Fruit fly (Drosophila melanogaster) whole organism, embryonic: ENCODE measurements around the gene Dis3.
A peak's percentile ranks its signal among the peaks of the same experiment; 100 is the strongest.

ENCODE experiments used
- Blimp-1 ChIP-seq: fragments of 200-800 bp; sonication (Bioruptor generic); optimal IDR thresholded peaks from 3 replicates; lab custom pipeline; 2018; ENCODE audit warnings: missing biosample characterization, missing genetic modification characterization, mild to moderate bottlenecking, moderate library complexity, missing genetic modification reagents
- CG10267 ChIP-seq: fragments of 200-800 bp; sonication (Bioruptor generic); optimal IDR thresholded peaks from 2 replicates; lab custom pipeline; 2018; ENCODE audit warnings: missing biosample characterization, mild to moderate bottlenecking, missing genetic modification characterization, moderate library complexity
- CG10431 ChIP-seq: fragments of 200-800 bp; sonication (Bioruptor generic); optimal IDR thresholded peaks from 3 replicates; lab custom pipeline; 2018; ENCODE audit warnings: missing biosample characterization, mild to moderate bottlenecking, missing genetic modification characterization
- CG10959 ChIP-seq: fragments of 200-800 bp; sonication (Bioruptor generic); IDR thresholded peaks from 2 replicates; pipeline ENCODE4 v1.3.6; 2022; ENCODE audit warnings: missing biosample characterization, missing genetic modification characterization
- CG11085 ChIP-seq: fragments of 200-800 bp; sonication (Bioruptor generic); IDR thresholded peaks from 2 replicates; pipeline ENCODE4 v1.3.6; 2022; ENCODE audit warnings: missing biosample characterization, missing genetic modification characterization
- CG11093 ChIP-seq: fragments of 200-800 bp; sonication (Bioruptor generic); IDR thresholded peaks from 3 replicates; pipeline ENCODE4 v1.3.6; 2022; ENCODE audit warnings: missing biosample characterization, missing genetic modification characterization
- CG1529 ChIP-seq: fragments of 200-800 bp; sonication (Bioruptor generic); optimal IDR thresholded peaks from 3 replicates; lab custom pipeline; 2018; ENCODE audit warnings: missing biosample characterization, missing genetic modification characterization
- CG18011 ChIP-seq: fragments of 200-800 bp; sonication (Bioruptor generic); optimal IDR thresholded peaks from 2 replicates; lab custom pipeline; 2017; ENCODE audit warnings: missing biosample characterization, missing genetic modification characterization, mild to moderate bottlenecking, moderate library complexity, missing genotype
- CG18764 ChIP-seq: fragments of 200-800 bp; sonication (Bioruptor generic); optimal IDR thresholded peaks from 3 replicates; lab custom pipeline; 2016; ENCODE audit warnings: missing biosample characterization, missing genetic modification characterization
- CG2202 ChIP-seq: fragments of 200-800 bp; sonication (Bioruptor generic); optimal IDR thresholded peaks from 2 replicates; lab custom pipeline; 2018; ENCODE audit warnings: missing biosample characterization, mild to moderate bottlenecking, missing genetic modification characterization
- CG4730 ChIP-seq: fragments of 200-800 bp; sonication (Bioruptor generic); IDR thresholded peaks from 2 replicates; pipeline ENCODE4 v1.3.6; 2022; ENCODE audit warnings: missing biosample characterization, missing genetic modification characterization
- CG6765 ChIP-seq: fragments of 200-800 bp; sonication (Bioruptor generic); optimal IDR thresholded peaks from 3 replicates; lab custom pipeline; 2017; ENCODE audit warnings: missing biosample characterization, mild to moderate bottlenecking, missing genetic modification characterization
- CG7786 ChIP-seq: fragments of 200-800 bp; sonication (Bioruptor generic); optimal IDR thresholded peaks from 2 replicates; lab custom pipeline; 2016; ENCODE audit warnings: missing biosample characterization, missing genetic modification characterization
- CG7963 ChIP-seq: fragments of 200-800 bp; sonication (Bioruptor generic); IDR thresholded peaks from 3 replicates; pipeline ENCODE4 v1.3.6; 2022; ENCODE audit warnings: missing biosample characterization, missing genetic modification characterization; ENCODE audit not compliant: partially characterized antibody
- CG9215 ChIP-seq: fragments of 200-800 bp; sonication (Bioruptor generic); IDR thresholded peaks from 2 replicates; pipeline ENCODE4 v1.3.6; 2022; ENCODE audit warnings: missing biosample characterization, missing genetic modification characterization
- Ets65A ChIP-seq: fragments of 200-800 bp; sonication (Bioruptor generic); peaks from one replicate; lab custom pipeline; 2016; ENCODE audit warnings: missing biosample characterization, missing genetic modification characterization
- HHEX ChIP-seq: fragments of 200-800 bp; sonication (Bioruptor generic); optimal IDR thresholded peaks from 3 replicates; lab custom pipeline; 2017; ENCODE audit warnings: missing biosample characterization, mild to moderate bottlenecking, missing genetic modification characterization, missing genetic modification reagents
- Hey ChIP-seq: fragments of 200-800 bp; sonication (Bioruptor generic); optimal IDR thresholded peaks from 3 replicates; lab custom pipeline; 2018; ENCODE audit warnings: missing biosample characterization, mild to moderate bottlenecking, missing genetic modification characterization
- Lhr ChIP-seq: fragments of 200-800 bp; sonication (Bioruptor generic); optimal IDR thresholded peaks from 3 replicates; lab custom pipeline; 2017; ENCODE audit warnings: mild to moderate bottlenecking, missing biosample characterization, missing genetic modification reagents, missing genetic modification characterization
- MESR4 ChIP-seq: fragments of 200-800 bp; sonication (Bioruptor generic); optimal IDR thresholded peaks from 2 replicates; lab custom pipeline; 2018; ENCODE audit warnings: missing biosample characterization, mild to moderate bottlenecking, missing genetic modification characterization, moderate library complexity
- MTF-1 ChIP-seq: fragments of 200-800 bp; sonication (Bioruptor generic); optimal IDR thresholded peaks from 2 replicates; lab custom pipeline; 2018; ENCODE audit warnings: missing biosample characterization, mild to moderate bottlenecking, missing genetic modification characterization, borderline replicate concordance
- Mes4 ChIP-seq: fragments of 200-800 bp; sonication (Bioruptor generic); optimal IDR thresholded peaks from 2 replicates; lab custom pipeline; 2016; ENCODE audit warnings: missing biosample characterization, missing genetic modification characterization
- NK7.1 ChIP-seq: fragments of 200-800 bp; sonication (Bioruptor generic); optimal IDR thresholded peaks from 3 replicates; lab custom pipeline; 2016; ENCODE audit warnings: missing biosample characterization, missing genetic modification characterization
- Optix ChIP-seq: fragments of 200-800 bp; sonication (Bioruptor generic); IDR thresholded peaks from 3 replicates; pipeline ENCODE4 v1.3.6; 2022; ENCODE audit warnings: missing biosample characterization, missing genetic modification characterization
- Ptx1 ChIP-seq: fragments of 200-800 bp; sonication (Bioruptor generic); IDR thresholded peaks from 2 replicates; pipeline ENCODE4 v1.3.6; 2022; ENCODE audit warnings: missing biosample characterization, missing genetic modification characterization
- Ravus ChIP-seq: fragments of 200-800 bp; sonication (Bioruptor generic); IDR thresholded peaks from 2 replicates; pipeline ENCODE4 v1.3.6; 2022; ENCODE audit warnings: missing biosample characterization, missing genetic modification characterization
- Rx ChIP-seq: fragments of 200-800 bp; sonication (Bioruptor generic); IDR thresholded peaks from 2 replicates; pipeline ENCODE4 v1.3.6; 2022; ENCODE audit warnings: missing biosample characterization, missing genetic modification characterization
- Taf1 ChIP-seq: fragments of 200-800 bp; sonication (Bioruptor generic); IDR thresholded peaks from 2 replicates; pipeline ENCODE4 v1.3.6; 2022; ENCODE audit warnings: missing biosample characterization, missing genetic modification characterization
- Vsx1 ChIP-seq: fragments of 200-800 bp; sonication (Bioruptor generic); optimal IDR thresholded peaks from 2 replicates; lab custom pipeline; 2017; ENCODE audit warnings: missing biosample characterization, mild to moderate bottlenecking, missing genetic modification characterization, missing genetic modification reagents
- Xrp1 ChIP-seq: fragments of 200-800 bp; sonication (Bioruptor generic); IDR thresholded peaks from 2 replicates; pipeline ENCODE4 v1.3.6; 2022; ENCODE audit warnings: missing biosample characterization, missing genetic modification characterization
- aop ChIP-seq: fragments of 200-800 bp; sonication (Bioruptor generic); IDR thresholded peaks from 2 replicates; pipeline ENCODE4 v1.3.6; 2022; ENCODE audit warnings: missing biosample characterization, missing genetic modification characterization
- bcd ChIP-seq: fragments of 200-800 bp; sonication (Bioruptor generic); optimal IDR thresholded peaks from 2 replicates; lab custom pipeline; 2017; ENCODE audit warnings: missing biosample characterization, mild to moderate bottlenecking, missing genetic modification characterization
- ci ChIP-seq: fragments of 200-800 bp; sonication (Bioruptor generic); IDR thresholded peaks from 3 replicates; pipeline ENCODE4 v1.3.6; 2022; ENCODE audit warnings: missing biosample characterization, missing genetic modification characterization
- cwo ChIP-seq: fragments of 200-800 bp; sonication (Bioruptor generic); optimal IDR thresholded peaks from 3 replicates; lab custom pipeline; 2017; ENCODE audit warnings: missing biosample characterization, missing genetic modification characterization, mild to moderate bottlenecking, moderate library complexity, missing genetic modification reagents
- da ChIP-seq: fragments of 200-800 bp; sonication (Bioruptor generic); optimal IDR thresholded peaks from 2 replicates; lab custom pipeline; 2016; ENCODE audit warnings: missing biosample characterization, missing genetic modification characterization
- dimm ChIP-seq: fragments of 200-800 bp; sonication (Bioruptor generic); IDR thresholded peaks from 2 replicates; pipeline ENCODE4 v1.3.6; 2022; ENCODE audit warnings: missing biosample characterization, missing genetic modification characterization
- dmrt11E ChIP-seq: fragments of 200-800 bp; sonication (Bioruptor generic); optimal IDR thresholded peaks from 3 replicates; lab custom pipeline; 2018; ENCODE audit warnings: missing biosample characterization, mild to moderate bottlenecking, missing genetic modification characterization, moderate library complexity
- hbn ChIP-seq: fragments of 200-800 bp; sonication (Bioruptor generic); IDR thresholded peaks from 2 replicates; pipeline ENCODE4 v1.3.6; 2022; ENCODE audit warnings: missing biosample characterization, missing genetic modification characterization; ENCODE audit not compliant: partially characterized antibody
- ind ChIP-seq: fragments of 200-800 bp; sonication (Bioruptor generic); optimal IDR thresholded peaks from 3 replicates; lab custom pipeline; 2016; ENCODE audit warnings: missing biosample characterization, missing genetic modification characterization
- jumu ChIP-seq: fragments of 200-800 bp; sonication (Bioruptor generic); optimal IDR thresholded peaks from 3 replicates; lab custom pipeline; 2016; ENCODE audit warnings: missing biosample characterization, missing genetic modification characterization
- odd ChIP-seq: fragments of 200-800 bp; sonication (Bioruptor generic); optimal IDR thresholded peaks from 2 replicates; lab custom pipeline; 2017; ENCODE audit warnings: missing biosample characterization, mild to moderate bottlenecking, missing genetic modification characterization
- org-1 ChIP-seq: fragments of 200-800 bp; sonication (Bioruptor generic); optimal IDR thresholded peaks from 2 replicates; lab custom pipeline; 2017; ENCODE audit warnings: missing biosample characterization, missing genetic modification characterization
- psq ChIP-seq: fragments of 200-800 bp; sonication (Bioruptor generic); optimal IDR thresholded peaks from 2 replicates; lab custom pipeline; 2017; ENCODE audit warnings: missing biosample characterization, missing genetic modification characterization
- pum ChIP-seq: fragments of 200-800 bp; sonication (Bioruptor generic); optimal IDR thresholded peaks from 2 replicates; lab custom pipeline; 2016; ENCODE audit warnings: missing biosample characterization, missing genetic modification characterization
- row ChIP-seq: fragments of 200-800 bp; sonication (Bioruptor generic); IDR thresholded peaks from 3 replicates; pipeline ENCODE4 v1.3.6; 2022; ENCODE audit warnings: missing biosample characterization, missing genetic modification characterization
- salm ChIP-seq: fragments of 200-800 bp; sonication (Bioruptor generic); optimal IDR thresholded peaks from 2 replicates; lab custom pipeline; 2018; ENCODE audit warnings: missing biosample characterization, mild to moderate bottlenecking, missing genetic modification characterization
- sisA ChIP-seq: fragments of 200-800 bp; sonication (Bioruptor generic); IDR thresholded peaks from 2 replicates; pipeline ENCODE4 v1.3.6; 2022; ENCODE audit warnings: missing biosample characterization, missing genetic modification characterization
- sob ChIP-seq: fragments of 200-800 bp; sonication (Bioruptor generic); IDR thresholded peaks from 2 replicates; pipeline ENCODE4 v1.3.6; 2022; ENCODE audit warnings: missing biosample characterization, missing genetic modification characterization
- sqz ChIP-seq: fragments of 200-800 bp; sonication (Bioruptor generic); optimal IDR thresholded peaks from 3 replicates; lab custom pipeline; 2018; ENCODE audit warnings: missing biosample characterization, mild to moderate bottlenecking, missing genetic modification characterization
- tio ChIP-seq: fragments of 200-800 bp; sonication (Bioruptor generic); optimal IDR thresholded peaks from 2 replicates; lab custom pipeline; 2017; ENCODE audit warnings: missing biosample characterization, missing genetic modification characterization, inconsistent platforms
- trem ChIP-seq: fragments of 200-800 bp; optimal IDR thresholded peaks from 3 replicates; lab custom pipeline; 2019; ENCODE audit warnings: missing biosample characterization, mild to moderate bottlenecking, missing genetic modification characterization, moderate library complexity
- tx ChIP-seq: fragments of 200-800 bp; sonication (Bioruptor generic); optimal IDR thresholded peaks from 2 replicates; lab custom pipeline; 2016; ENCODE audit warnings: missing biosample characterization, missing genetic modification characterization
- zfh2 ChIP-seq: fragments of 200-800 bp; sonication (Bioruptor generic); optimal IDR thresholded peaks from 2 replicates; lab custom pipeline; 2016; ENCODE audit warnings: missing biosample characterization, missing genetic modification characterization

Dis3 gene

dm6 chr3R:24293171-24293570 lies 40.1 kb upstream of the Dis3 start (continued):
- TF ChIP-seq dimm (no peak), CG4730 (GFP tag; lab: Robert Waterston, UW) (no peak), CG9215 (GFP tag; lab: Robert Waterston, UW) (no peak), CG7963 (GFP tag; lab: Robert Waterston, UW) (no peak), sqz (peak; percentile 26), CG10959 (GFP tag; lab: Robert Waterston, UW) (no peak), aop (GFP tag; lab: Robert Waterston, UW) (no peak), ind (GFP tag; lab: Kevin White, UChicago) (no peak), HHEX (GFP tag; lab: Kevin White, UChicago) (no peak), psq (GFP tag; lab: Kevin White, UChicago) (no peak), Mes4 (GFP tag; lab: Kevin White, UChicago) (no peak), MTF-1 (GFP tag; lab: Kevin White, UChicago) (peak; percentile 58), bcd (GFP tag; lab: Kevin White, UChicago) (no peak), MESR4 (GFP tag; lab: Kevin White, UChicago) (no peak), cwo (GFP tag; lab: Kevin White, UChicago) (no peak), row (GFP tag; lab: Robert Waterston, UW) (no peak), CG10267 (tag; lab: Kevin White, UChicago) (peak; percentile 30), trem (tag; lab: Kevin White, UChicago) (peak; percentile 50), CG18764 (no peak), Taf1 (no peak), tio (no peak), dmrt11E (tag; lab: Kevin White, UChicago) (peak; percentile 66), NK7.1 (GFP tag; lab: Kevin White, UChicago) (no peak), salm (tag; lab: Kevin White, UChicago) (peak; percentile 33), CG11093 (GFP tag; lab: Robert Waterston, UW) (no peak), Rx (GFP tag; lab: Robert Waterston, UW) (no peak), Xrp1 (peak; percentile 38; the same call in 1 of the 2 replicates), zfh2 (GFP tag; lab: Kevin White, UChicago) (no peak), sob (GFP tag; lab: Robert Waterston, UW) (no peak), tx (no peak), CG6765 (no peak), odd (GFP tag; lab: Kevin White, UChicago) (peak; percentile 37), sisA (GFP tag; lab: Robert Waterston, UW) (no peak), Lhr (GFP tag; lab: Kevin White, UChicago) (peak; percentile 19), CG1529 (GFP tag; lab: Kevin White, UChicago) (peak; percentile 53), Optix (no peak), Ets65A (GFP tag; lab: Kevin White, UChicago) (peak; percentile 61), CG2202 (tag; lab: Kevin White, UChicago) (peak; percentile 78), pum (GFP tag; lab: Kevin White, UChicago) (no peak), Ptx1 (GFP tag; lab: Robert Waterston, UW) (no peak), jumu (GFP tag; lab: Kevin White, UChicago) (no peak), org-1 (GFP tag; lab: Kevin White, UChicago) (peak; percentile 14), Ravus (GFP tag; lab: Robert Waterston, UW) (no peak), hbn (GFP tag; lab: Robert Waterston, UW) (no peak), CG7786 (GFP tag; lab: Kevin White, UChicago) (no peak), Vsx1 (GFP tag; lab: Kevin White, UChicago) (peak; percentile 30), Hey (tag; lab: Kevin White, UChicago) (no peak), Blimp-1 (peak; percentile 71), CG18011 (GFP tag; lab: Kevin White, UChicago) (no peak), da (GFP tag; lab: Kevin White, UChicago) (no peak), CG10431 (GFP tag; lab: Kevin White, UChicago) (peak; percentile 62), CG11085 (GFP tag; lab: Robert Waterston, UW) (no peak), ci (GFP tag; lab: Robert Waterston, UW) (no peak)
